Worm (Caenorhabditis elegans) whole organism, late embryonic: ENCODE data around the gene ZC204.12.

ENCODE experiments used
- ama-1 ChIP-seq: fragments of 150-350 bp; optimal IDR thresholded peaks from 2 replicates; lab custom pipeline; 2014
- ceh-14 ChIP-seq: sonication (generic microtip); optimal IDR thresholded peaks from 2 replicates; lab custom pipeline; 2016; ENCODE audit warnings: missing genotype, missing genetic modification characterization, missing compliant biosample characterization
- ceh-18 ChIP-seq: sonication (generic microtip); optimal IDR thresholded peaks from 2 replicates; lab custom pipeline; 2016; ENCODE audit warnings: missing genetic modification characterization, missing compliant biosample characterization
- ceh-34 ChIP-seq: sonication (generic microtip); optimal IDR thresholded peaks from 2 replicates; lab custom pipeline; 2016; ENCODE audit warnings: mild to moderate bottlenecking, missing genetic modification characterization, missing compliant biosample characterization
- ceh-45 ChIP-seq: fragments of 200-800 bp; sonication (Bioruptor generic); IDR thresholded peaks from 2 replicates; pipeline ENCODE4 v1.3.6; 2022; ENCODE audit warnings: missing genetic modification reagents, missing genetic modification characterization, missing compliant biosample characterization
- fkh-10 ChIP-seq: fragments of 150-350 bp; optimal IDR thresholded peaks from 2 replicates; lab custom pipeline; 2014; ENCODE audit warnings: missing biosample characterization, missing genetic modification reagents, missing genetic modification characterization
- nfya-1 ChIP-seq: sonication (generic microtip); optimal IDR thresholded peaks from 2 replicates; lab custom pipeline; 2017; ENCODE audit warnings: missing genetic modification characterization, mild to moderate bottlenecking, missing compliant biosample characterization, antibody characterized with exemption, moderate library complexity
- nhr-11 ChIP-seq: fragments of 150-350 bp; optimal IDR thresholded peaks from 2 replicates; lab custom pipeline; 2014; ENCODE audit warnings: missing biosample characterization, missing genetic modification characterization
- syd-9 ChIP-seq: sonication (generic microtip); optimal IDR thresholded peaks from 2 replicates; lab custom pipeline; 2016; ENCODE audit warnings: mild to moderate bottlenecking, missing genetic modification characterization, moderate library complexity, missing compliant biosample characterization
- ttx-3 ChIP-seq: sonication (generic microtip); optimal IDR thresholded peaks from 2 replicates; lab custom pipeline; 2016; ENCODE audit warnings: missing genetic modification reagents, missing genetic modification characterization, missing compliant biosample characterization

ce11 chrII:1692827-1693226 lies 35.7 kb upstream of the ZC204.12 start, which contains the start of gene fbxc-21:
- no peak for TF ChIP-seq fkh-10 (GFP tag; lab: Kevin White, UChicago)
- TF ChIP-seq ceh-34 (tag; lab: Kevin White, UChicago), result no peak
- TF ChIP-seq ceh-14, result no peak
- no peak for TF ChIP-seq nfya-1 (tag; lab: Kevin White, UChicago)
- no peak for TF ChIP-seq ceh-18
- TF ChIP-seq nhr-11 (tag; lab: Kevin White, UChicago), result no peak
- TF ChIP-seq ttx-3 (tag; lab: Kevin White, UChicago), result no peak
- TF ChIP-seq ceh-45 (GFP tag; lab: Robert Waterston, UW), result no peak
- no peak for TF ChIP-seq ama-1 (lab: Kevin White, UChicago)
- no peak for TF ChIP-seq syd-9 (tag; lab: Kevin White, UChicago)
